Worm (Caenorhabditis elegans) whole organism, late embryonic: ENCODE measurements around the gene snpc-1.3.

ENCODE experiments used
- K09A11.1 ChIP-seq: sonication (generic microtip); optimal IDR thresholded peaks from 2 replicates; lab custom pipeline; 2017; ENCODE audit warnings: antibody characterized with exemption, mild to moderate bottlenecking, missing genetic modification characterization, missing compliant biosample characterization; ENCODE audit not compliant: insufficient read depth
- ahr-1 ChIP-seq: sonication (generic microtip); optimal IDR thresholded peaks from 2 replicates; lab custom pipeline; 2016; ENCODE audit warnings: missing genetic modification characterization, missing compliant biosample characterization
- ceh-14 ChIP-seq: sonication (generic microtip); optimal IDR thresholded peaks from 2 replicates; lab custom pipeline; 2016; ENCODE audit warnings: missing genotype, missing genetic modification characterization, missing compliant biosample characterization
- ceh-18 ChIP-seq: sonication (generic microtip); optimal IDR thresholded peaks from 2 replicates; lab custom pipeline; 2016; ENCODE audit warnings: missing genetic modification characterization, missing compliant biosample characterization
- ceh-24 ChIP-seq: sonication (generic microtip); optimal IDR thresholded peaks from 2 replicates; lab custom pipeline; 2016; ENCODE audit warnings: mild to moderate bottlenecking, missing genetic modification characterization, missing compliant biosample characterization
- ceh-30 ChIP-seq: fragments of 150-350 bp; optimal IDR thresholded peaks from 2 replicates; lab custom pipeline; 2014; ENCODE audit warnings: missing biosample characterization, missing genetic modification characterization
- ceh-31 ChIP-seq: sonication (generic microtip); optimal IDR thresholded peaks from 2 replicates; lab custom pipeline; 2016; ENCODE audit warnings: missing genetic modification characterization, missing compliant biosample characterization
- ceh-48 ChIP-seq: sonication (generic microtip); optimal IDR thresholded peaks from 2 replicates; lab custom pipeline; 2016; ENCODE audit warnings: missing genetic modification characterization, inconsistent platforms, missing compliant biosample characterization
- dve-1 ChIP-seq: sonication (generic microtip); optimal IDR thresholded peaks from 2 replicates; lab custom pipeline; 2017; ENCODE audit warnings: antibody characterized with exemption, mild to moderate bottlenecking, missing genetic modification characterization, missing compliant biosample characterization
- elt-2 ChIP-seq: sonication (generic microtip); optimal IDR thresholded peaks from 2 replicates; lab custom pipeline; 2016; ENCODE audit warnings: missing genetic modification reagents, missing genetic modification characterization, missing compliant biosample characterization
- eyg-1 ChIP-seq: sonication (generic microtip); optimal IDR thresholded peaks from 2 replicates; lab custom pipeline; 2016; ENCODE audit warnings: missing genotype, missing genetic modification characterization, missing compliant biosample characterization
- fax-1 ChIP-seq: sonication (generic microtip); optimal IDR thresholded peaks from 2 replicates; lab custom pipeline; 2016; ENCODE audit warnings: missing genotype, missing genetic modification characterization, missing compliant biosample characterization
- fkh-10 ChIP-seq: fragments of 150-350 bp; optimal IDR thresholded peaks from 2 replicates; lab custom pipeline; 2014; ENCODE audit warnings: missing biosample characterization, missing genetic modification reagents, missing genetic modification characterization
- fkh-6 ChIP-seq: sonication (generic microtip); optimal IDR thresholded peaks from 2 replicates; lab custom pipeline; 2016; ENCODE audit warnings: missing genetic modification characterization, missing compliant biosample characterization
- hlh-6 ChIP-seq: sonication (generic microtip); optimal IDR thresholded peaks from 2 replicates; lab custom pipeline; 2016; ENCODE audit warnings: missing genotype, missing genetic modification characterization, missing compliant biosample characterization
- hlh-8 ChIP-seq: sonication (generic microtip); optimal IDR thresholded peaks from 2 replicates; lab custom pipeline; 2016; ENCODE audit warnings: missing genotype, missing genetic modification characterization, missing compliant biosample characterization
- lin-11 ChIP-seq: fragments of 200-800 bp; sonication (Bioruptor generic); optimal IDR thresholded peaks from 2 replicates; lab custom pipeline; 2018; ENCODE audit warnings: mild to moderate bottlenecking, missing genetic modification characterization, missing compliant biosample characterization
- madf-2 ChIP-seq: sonication (generic microtip); optimal IDR thresholded peaks from 2 replicates; lab custom pipeline; 2017; ENCODE audit warnings: missing genetic modification characterization, missing compliant biosample characterization
- mec-3 ChIP-seq: sonication (generic microtip); optimal IDR thresholded peaks from 2 replicates; lab custom pipeline; 2016; ENCODE audit warnings: borderline replicate concordance, missing genetic modification characterization, missing compliant biosample characterization
- nhr-11 ChIP-seq: fragments of 150-350 bp; optimal IDR thresholded peaks from 2 replicates; lab custom pipeline; 2014; ENCODE audit warnings: missing biosample characterization, missing genetic modification characterization
- nhr-232 ChIP-seq: sonication (generic microtip); optimal IDR thresholded peaks from 2 replicates; lab custom pipeline; 2016; ENCODE audit warnings: missing genetic modification characterization, missing compliant biosample characterization
- npax-4 ChIP-seq: sonication (generic microtip); optimal IDR thresholded peaks from 2 replicates; lab custom pipeline; 2016; ENCODE audit warnings: missing genetic modification characterization, missing compliant biosample characterization
- odd-2 ChIP-seq: sonication (generic microtip); optimal IDR thresholded peaks from 2 replicates; lab custom pipeline; 2017; ENCODE audit warnings: antibody characterized with exemption, mild to moderate bottlenecking, missing genetic modification characterization, missing compliant biosample characterization
- pag-3 ChIP-seq: sonication (generic microtip); optimal IDR thresholded peaks from 2 replicates; lab custom pipeline; 2016; ENCODE audit warnings: missing compliant biosample characterization, missing genetic modification characterization, borderline replicate concordance
- pat-9 ChIP-seq: fragments of 200-800 bp; sonication (Bioruptor generic); optimal IDR thresholded peaks from 2 replicates; lab custom pipeline; 2018; ENCODE audit warnings: mild to moderate bottlenecking, missing genetic modification characterization, moderate library complexity, missing compliant biosample characterization
- pha-2 ChIP-seq: sonication (generic microtip); optimal IDR thresholded peaks from 2 replicates; lab custom pipeline; 2017; ENCODE audit warnings: mild to moderate bottlenecking, missing genetic modification characterization, missing compliant biosample characterization
- pqm-1 ChIP-seq: sonication (generic microtip); optimal IDR thresholded peaks from 2 replicates; lab custom pipeline; 2016; ENCODE audit warnings: missing genetic modification characterization, missing compliant biosample characterization
- pros-1 ChIP-seq: fragments of 150-350 bp; optimal IDR thresholded peaks from 2 replicates; lab custom pipeline; 2014; ENCODE audit warnings: missing biosample characterization, missing genetic modification reagents, missing genetic modification characterization
- ref-2 ChIP-seq: sonication (generic microtip); optimal IDR thresholded peaks from 2 replicates; lab custom pipeline; 2016; ENCODE audit warnings: missing genetic modification characterization, missing compliant biosample characterization
- sox-2 ChIP-seq: fragments of 200-800 bp; sonication (Bioruptor generic); IDR thresholded peaks from 2 replicates; pipeline ENCODE4 v1.3.6; 2022; ENCODE audit warnings: missing genetic modification reagents, missing genetic modification characterization, missing compliant biosample characterization
- syd-9 ChIP-seq: sonication (generic microtip); optimal IDR thresholded peaks from 2 replicates; lab custom pipeline; 2016; ENCODE audit warnings: mild to moderate bottlenecking, missing genetic modification characterization, moderate library complexity, missing compliant biosample characterization
- tbx-2 ChIP-seq: sonication (generic microtip); optimal IDR thresholded peaks from 2 replicates; lab custom pipeline; 2016; ENCODE audit warnings: missing genetic modification characterization, missing compliant biosample characterization
- unc-42 ChIP-seq: sonication (generic microtip); optimal IDR thresholded peaks from 2 replicates; lab custom pipeline; 2016; ENCODE audit warnings: missing genotype, missing genetic modification characterization, missing compliant biosample characterization
- unc-55 ChIP-seq: sonication (generic microtip); optimal IDR thresholded peaks from 2 replicates; lab custom pipeline; 2017; ENCODE audit warnings: missing biosample characterization, missing genetic modification reagents, missing genetic modification characterization
- zip-5 ChIP-seq: sonication (generic microtip); optimal IDR thresholded peaks from 2 replicates; lab custom pipeline; 2016; ENCODE audit warnings: missing genetic modification characterization, missing compliant biosample characterization

Gene snpc-1.3

DNA sequence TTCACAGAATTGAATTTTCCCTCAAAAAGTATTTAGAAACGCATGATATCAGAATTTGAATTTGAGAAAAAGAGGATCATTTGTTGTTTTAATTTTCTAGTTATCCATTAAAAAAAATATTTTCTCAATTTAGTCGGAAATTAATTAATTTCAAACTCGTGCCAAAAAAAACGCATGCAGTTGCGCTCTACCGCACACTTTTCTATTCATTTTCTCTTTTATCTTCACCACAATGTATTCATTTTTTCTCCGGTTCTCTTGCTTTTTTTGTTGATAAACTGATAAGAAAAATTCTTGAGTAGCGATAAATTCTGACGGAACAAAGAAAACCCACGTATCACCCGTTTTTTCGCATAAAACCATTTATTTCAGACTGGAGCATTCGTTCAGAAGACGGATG lies 5.9 kb downstream of the snpc-1.3 start, which contains the start of gene acl-6:
Gene acl-6 (plus strand): TSS at position 367 of the 400 bp plus-strand sequence.
- TF ChIP-seq dve-1 (tag; lab: Kevin White, UChicago) = peak; percentile 14
- TF ChIP-seq unc-42 (tag; lab: Kevin White, UChicago) = peak; percentile 51
- TF ChIP-seq ceh-24 = no peak
- TF ChIP-seq ceh-14 = peak; percentile 40
- TF ChIP-seq pqm-1 = peak; percentile 41
- peak; percentile 96 for TF ChIP-seq elt-2 (tag; lab: Kevin White, UChicago)
- TF ChIP-seq tbx-2 (tag; lab: Kevin White, UChicago) = no peak
- TF ChIP-seq nhr-11 (tag; lab: Kevin White, UChicago) = no peak
- no peak for TF ChIP-seq ahr-1 (tag; lab: Kevin White, UChicago)
- TF ChIP-seq ceh-18 (tag; lab: Kevin White, UChicago) = no peak

DNA sequence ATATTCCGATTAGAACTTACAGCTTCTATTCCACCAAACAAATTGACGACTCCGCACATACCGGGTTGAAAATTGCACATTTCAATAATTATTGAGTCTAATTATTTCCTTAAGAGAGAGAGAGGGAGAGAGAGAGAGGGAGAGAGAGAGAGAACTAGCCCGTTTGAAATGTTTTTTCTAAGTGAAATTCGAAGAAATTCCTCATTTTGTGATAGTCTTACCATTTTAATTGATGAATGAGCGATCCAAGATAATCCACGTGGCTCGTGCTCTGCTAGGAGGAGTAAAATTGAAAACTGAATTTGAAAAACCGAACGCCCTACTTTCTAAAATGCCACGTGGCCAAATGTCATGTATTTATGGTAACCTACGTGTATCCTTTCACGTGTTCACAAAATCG lies 6.5 kb downstream of the snpc-1.3 start, which contains the start of gene F08F3.8:
Gene F08F3.8 (minus strand): TSS at position 101 of the 400 bp plus-strand sequence.
- TF ChIP-seq lin-11 (tag; lab: Kevin White, UChicago) = no peak
- no peak for TF ChIP-seq ahr-1 (tag; lab: Kevin White, UChicago)
- no peak for TF ChIP-seq pha-2 (tag; lab: Kevin White, UChicago)
- TF ChIP-seq ceh-48 (tag; lab: Kevin White, UChicago) = no peak
- TF ChIP-seq fkh-6 (tag; lab: Kevin White, UChicago) = no peak
- no peak for TF ChIP-seq zip-5 (tag; lab: Kevin White, UChicago)

DNA sequence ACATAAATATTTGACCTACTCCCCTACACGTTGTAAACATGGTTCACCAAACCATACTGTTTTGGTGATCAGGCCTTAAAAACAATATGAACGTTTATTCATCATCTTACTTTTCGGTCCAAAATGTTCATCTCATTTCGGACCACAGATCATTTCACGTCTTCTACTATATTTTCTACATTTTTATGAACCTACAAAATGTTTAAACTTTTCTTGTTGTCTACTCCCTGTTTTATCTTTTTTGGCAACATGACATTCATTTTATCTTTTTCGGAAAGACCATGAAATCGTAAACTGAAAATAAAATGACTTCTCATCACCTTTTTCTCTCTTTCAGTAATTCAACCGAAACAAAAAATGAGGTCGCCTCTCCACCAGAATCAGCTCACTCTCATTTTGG lies 11.1 kb downstream of the snpc-1.3 start, which contains the start of gene rhr-1:
Gene rhr-1 (plus strand): TSS at position 301 of the 400 bp plus-strand sequence.
- no peak for TF ChIP-seq syd-9 (tag; lab: Kevin White, UChicago)
- no peak for TF ChIP-seq unc-55 (GFP tag; lab: Kevin White, UChicago)
- no peak for TF ChIP-seq ceh-31 (tag; lab: Kevin White, UChicago)
- TF ChIP-seq madf-2 (tag; lab: Kevin White, UChicago) = no peak
- no peak for TF ChIP-seq nhr-11 (tag; lab: Kevin White, UChicago)
- no peak for TF ChIP-seq pqm-1
- TF ChIP-seq sox-2 (GFP tag; lab: Robert Waterston, UW) = no peak
- no peak for TF ChIP-seq npax-4
- no peak for TF ChIP-seq fax-1
- no peak for TF ChIP-seq mec-3
- TF ChIP-seq hlh-8 (tag; lab: Kevin White, UChicago) = no peak
- TF ChIP-seq pat-9 = no peak
- no peak for TF ChIP-seq K09A11.1 (tag; lab: Kevin White, UChicago)
- TF ChIP-seq nhr-232 (tag; lab: Kevin White, UChicago) = no peak
- no peak for TF ChIP-seq hlh-6 (tag; lab: Kevin White, UChicago)

DNA sequence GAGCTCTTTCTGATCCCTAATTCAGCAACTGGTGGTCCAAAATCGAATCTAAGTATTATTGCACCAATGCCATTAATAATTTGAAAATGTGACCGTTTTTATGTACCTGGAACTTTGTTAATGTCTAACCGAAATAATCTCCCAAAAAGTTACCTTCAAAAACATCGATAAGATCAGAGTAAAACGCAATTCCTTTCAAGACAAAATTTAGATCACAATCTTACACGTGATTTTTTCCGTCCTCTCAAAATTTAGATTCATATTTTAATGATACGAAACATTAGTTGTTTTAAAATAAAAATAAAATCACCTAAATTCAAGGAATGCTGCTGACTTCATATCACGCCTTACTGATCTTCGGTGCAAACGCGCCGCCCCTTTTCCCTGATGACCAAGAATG lies 12.6 kb downstream of the snpc-1.3 start:
- TF ChIP-seq fkh-10 (GFP tag; lab: Kevin White, UChicago) (no peak), pag-3 (tag; lab: Kevin White, UChicago) (no peak)

DNA sequence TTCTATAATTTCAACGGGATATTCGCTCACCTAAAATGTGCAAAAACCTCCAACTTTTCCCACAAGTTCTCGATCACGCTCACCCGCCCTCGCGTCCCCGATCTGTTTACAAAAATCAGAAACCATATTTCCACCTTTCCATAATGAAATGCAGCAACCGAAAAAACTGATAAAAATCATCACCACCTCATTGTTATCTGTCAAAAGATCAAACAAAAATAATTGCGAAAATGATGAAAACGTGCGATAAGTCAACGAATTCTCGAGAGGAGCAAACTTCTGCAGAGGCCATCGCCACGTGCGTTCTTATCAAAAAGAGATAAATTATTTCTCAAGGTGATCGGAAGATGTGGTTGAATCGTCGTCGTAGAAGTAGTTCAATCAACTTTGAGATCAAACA lies 14.0 kb downstream of the snpc-1.3 start:
- no peak for TF ChIP-seq ceh-30
- no peak for TF ChIP-seq K09A11.1 (tag; lab: Kevin White, UChicago)
- no peak for TF ChIP-seq pros-1 (tag; lab: Kevin White, UChicago)
- TF ChIP-seq madf-2 (tag; lab: Kevin White, UChicago) = no peak
- TF ChIP-seq ahr-1 (tag; lab: Kevin White, UChicago) = no peak
- no peak for TF ChIP-seq eyg-1 (tag; lab: Kevin White, UChicago)
- no peak for TF ChIP-seq lin-11 (tag; lab: Kevin White, UChicago)
- no peak for TF ChIP-seq odd-2 (tag; lab: Kevin White, UChicago)
- no peak for TF ChIP-seq ref-2 (tag; lab: Kevin White, UChicago)
- no peak for TF ChIP-seq ceh-31 (tag; lab: Kevin White, UChicago)
- no peak for TF ChIP-seq nhr-232 (tag; lab: Kevin White, UChicago)
